Fruit fly (Drosophila melanogaster) whole organism, wandering third instar larva: ENCODE results near the gene PH4alphaNE3.
A peak's percentile ranks its signal among the peaks of the same experiment; 100 is the strongest.

Source experiments
- Dfd ChIP-seq: fragments of >200 bp; optimal IDR thresholded peaks from 2 replicates; lab custom pipeline; 2017; ENCODE audit warnings: missing biosample characterization, missing genetic modification characterization
- Hnf4 ChIP-seq: fragments of 200-800 bp; sonication (Bioruptor generic); optimal IDR thresholded peaks from 2 replicates; lab custom pipeline; 2016; ENCODE audit warnings: missing biosample characterization, mild to moderate bottlenecking, missing genetic modification characterization
- Hr78 ChIP-seq: fragments of >200 bp; optimal IDR thresholded peaks from 2 replicates; lab custom pipeline; 2017; ENCODE audit warnings: missing biosample characterization, missing genetic modification characterization
- Mio ChIP-seq: sonication (Bioruptor generic); optimal IDR thresholded peaks from 2 replicates; lab custom pipeline; 2016; ENCODE audit warnings: missing biosample characterization, missing genetic modification characterization
- Myc ChIP-seq: fragments of >200 bp; optimal IDR thresholded peaks from 2 replicates; lab custom pipeline; 2017
- OdsH ChIP-seq: fragments of 200-800 bp; sonication (Bioruptor generic); optimal IDR thresholded peaks from 2 replicates; lab custom pipeline; 2016; ENCODE audit warnings: missing biosample characterization, mild to moderate bottlenecking, missing genetic modification characterization
- br ChIP-seq: fragments of 200-800 bp; sonication (Bioruptor generic); optimal IDR thresholded peaks from 2 replicates; lab custom pipeline; 2016; ENCODE audit warnings: missing biosample characterization, missing genetic modification characterization
- h ChIP-seq: fragments of 200-800 bp; sonication (Bioruptor generic); optimal IDR thresholded peaks from 3 replicates; lab custom pipeline; 2016; ENCODE audit warnings: missing biosample characterization, mild to moderate bottlenecking, missing genetic modification characterization
- pan ChIP-seq: fragments of >200 bp; optimal IDR thresholded peaks from 2 replicates; lab custom pipeline; 2017
- sv ChIP-seq: fragments of 200-800 bp; sonication (Bioruptor generic); optimal IDR thresholded peaks from 3 replicates; lab custom pipeline; 2016; ENCODE audit warnings: missing biosample characterization, missing genetic modification characterization
- tai ChIP-seq: sonication (Bioruptor generic); optimal IDR thresholded peaks from 2 replicates; lab custom pipeline; 2016; ENCODE audit warnings: missing biosample characterization, missing genetic modification characterization
- usp ChIP-seq: fragments of >200 bp; optimal IDR thresholded peaks from 2 replicates; lab custom pipeline; 2017; ENCODE audit warnings: missing biosample characterization, missing genetic modification characterization

DNA sequence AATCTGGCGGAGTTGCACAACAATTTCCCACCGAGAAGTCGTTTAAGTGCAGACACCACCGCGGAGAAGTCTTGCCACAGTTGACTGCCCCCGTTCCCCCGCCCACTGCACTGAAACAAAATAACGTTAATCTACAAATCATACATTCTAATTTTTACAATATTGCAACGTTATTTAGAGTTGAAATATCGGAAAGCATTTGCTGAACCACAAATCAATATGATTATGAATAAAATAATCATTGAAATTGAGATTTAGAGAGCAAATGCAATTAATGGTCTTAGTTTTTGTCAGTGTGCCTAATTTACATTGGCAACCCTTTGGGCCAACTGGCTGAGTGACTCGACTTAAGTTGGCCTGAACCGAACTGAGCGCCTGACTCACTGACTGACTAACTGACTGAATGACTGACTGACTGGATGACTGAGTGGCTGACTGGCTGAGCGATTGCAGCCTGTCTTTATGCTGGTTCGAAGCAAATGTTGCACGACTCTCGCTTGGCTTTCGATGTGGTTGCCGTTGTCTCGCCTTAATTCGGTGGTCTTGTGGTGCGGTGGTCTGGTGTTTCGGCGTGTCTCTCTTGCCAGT lies 33.3 kb upstream of the PH4alphaNE3 start:
- TF ChIP-seq Mio (GFP tag; lab: Kevin White, UChicago) = peak; percentile 6
- no peak for TF ChIP-seq pan (lab: Kevin White, UChicago)
- TF ChIP-seq Dfd (GFP tag; lab: Kevin White, UChicago) = no peak
- no peak for TF ChIP-seq Myc (lab: Kevin White, UChicago)
- TF ChIP-seq usp = no peak
- peak; percentile 95 for TF ChIP-seq h (GFP tag; lab: Kevin White, UChicago)
- peak; percentile 90 for TF ChIP-seq Hnf4 (GFP tag; lab: Kevin White, UChicago)
- no peak for TF ChIP-seq tai (GFP tag; lab: Kevin White, UChicago)
- no peak for TF ChIP-seq Hr78 (GFP tag; lab: Kevin White, UChicago)
- peak; percentile 67 for TF ChIP-seq sv (GFP tag; lab: Kevin White, UChicago)
- TF ChIP-seq OdsH = peak; percentile 91
- TF ChIP-seq br (GFP tag; lab: Kevin White, UChicago) = peak; percentile 89
